Fruit fly (Drosophila melanogaster) whole organism, wandering third instar larva: ENCODE measurements around the gene ctrip.
A peak's percentile ranks its signal among the peaks of the same experiment; 100 is the strongest.

Experiments used
- Abd-B ChIP-seq: fragments of >200 bp; optimal IDR thresholded peaks from 2 replicates; lab custom pipeline; 2017; ENCODE audit warnings: missing biosample characterization, missing genetic modification characterization
- CG32264 ChIP-seq: fragments of 200-800 bp; sonication (Bioruptor generic); optimal IDR thresholded peaks from 2 replicates; lab custom pipeline; 2016; ENCODE audit warnings: missing biosample characterization, missing genetic modification characterization
- CG9705 ChIP-seq: fragments of 200-800 bp; sonication (Bioruptor generic); optimal IDR thresholded peaks from 2 replicates; lab custom pipeline; 2018; ENCODE audit warnings: missing biosample characterization, mild to moderate bottlenecking, missing genetic modification characterization
- CrebA ChIP-seq: fragments of 200-800 bp; sonication (Bioruptor generic); optimal IDR thresholded peaks from 2 replicates; lab custom pipeline; 2016; ENCODE audit warnings: missing biosample characterization, mild to moderate bottlenecking, missing genetic modification characterization, borderline replicate concordance
- Dfd ChIP-seq: fragments of >200 bp; optimal IDR thresholded peaks from 2 replicates; lab custom pipeline; 2017; ENCODE audit warnings: missing biosample characterization, missing genetic modification characterization
- Dif ChIP-seq: fragments of 200-275, 200-300 bp; sonication (Bioruptor generic); optimal IDR thresholded peaks from 2 replicates; lab custom pipeline; 2018; ENCODE audit warnings: missing biosample characterization, missing genetic modification characterization; ENCODE audit not compliant: partially characterized antibody
- GATAd ChIP-seq: sonication (Bioruptor generic); optimal IDR thresholded peaks from 2 replicates; lab custom pipeline; 2016; ENCODE audit warnings: missing biosample characterization, missing genetic modification characterization
- HLH106 ChIP-seq: fragments of 200-800 bp; optimal IDR thresholded peaks from 3 replicates; lab custom pipeline; 2019; ENCODE audit warnings: missing biosample characterization, mild to moderate bottlenecking, missing genetic modification characterization, moderate library complexity
- Hnf4 ChIP-seq: fragments of 200-800 bp; sonication (Bioruptor generic); optimal IDR thresholded peaks from 2 replicates; lab custom pipeline; 2016; ENCODE audit warnings: missing biosample characterization, mild to moderate bottlenecking, missing genetic modification characterization
- Hr78 ChIP-seq: fragments of >200 bp; optimal IDR thresholded peaks from 2 replicates; lab custom pipeline; 2017; ENCODE audit warnings: missing biosample characterization, missing genetic modification characterization
- Hr83 ChIP-seq: fragments of 200-300 bp; sonication (Bioruptor generic); optimal IDR thresholded peaks from 2 replicates; lab custom pipeline; 2016; ENCODE audit warnings: missing biosample characterization, mild to moderate bottlenecking, missing genetic modification characterization, moderate library complexity; ENCODE audit not compliant: poor library complexity, severe bottlenecking
- Jra ChIP-seq: sonication (Bioruptor generic); optimal IDR thresholded peaks from 2 replicates; lab custom pipeline; 2016; ENCODE audit warnings: missing biosample characterization, missing genetic modification characterization
- Mio ChIP-seq: sonication (Bioruptor generic); optimal IDR thresholded peaks from 2 replicates; lab custom pipeline; 2016; ENCODE audit warnings: missing biosample characterization, missing genetic modification characterization
- N ChIP-seq: fragments of >200 bp; optimal IDR thresholded peaks from 2 replicates; lab custom pipeline; 2018; ENCODE audit warnings: missing biosample characterization, missing external identifiers, missing genetic modification characterization
- OdsH ChIP-seq: fragments of 200-800 bp; sonication (Bioruptor generic); optimal IDR thresholded peaks from 2 replicates; lab custom pipeline; 2016; ENCODE audit warnings: missing biosample characterization, mild to moderate bottlenecking, missing genetic modification characterization
- Rel ChIP-seq, 2 experiments: fragments of 200-800 bp; sonication (Bioruptor generic) in 1 of 2; optimal IDR thresholded peaks; 2 replicates in 1 of 2; 3 replicates in 1 of 2; lab custom pipeline; 2016 to 2019; ENCODE audit warnings: mild to moderate bottlenecking in 2 of 2, missing biosample characterization in 2 of 2, missing genetic modification characterization in 2 of 2, moderate library complexity in 1 of 2
- Sp1 ChIP-seq: fragments of 200-800 bp; sonication (Bioruptor generic); optimal IDR thresholded peaks from 3 replicates; lab custom pipeline; 2019; ENCODE audit warnings: missing biosample characterization, mild to moderate bottlenecking, missing genetic modification characterization, moderate library complexity
- Vsx2 ChIP-seq: fragments of 200-300, 225-300 bp; sonication (Bioruptor generic); optimal IDR thresholded peaks from 2 replicates; lab custom pipeline; 2018; ENCODE audit warnings: missing biosample characterization, missing genetic modification characterization; ENCODE audit not compliant: partially characterized antibody
- br ChIP-seq: fragments of 200-800 bp; sonication (Bioruptor generic); optimal IDR thresholded peaks from 2 replicates; lab custom pipeline; 2016; ENCODE audit warnings: missing biosample characterization, missing genetic modification characterization
- dmrt93B ChIP-seq: fragments of 200-800 bp; sonication (Bioruptor generic); optimal IDR thresholded peaks from 2 replicates; lab custom pipeline; 2018; ENCODE audit warnings: missing biosample characterization, mild to moderate bottlenecking, missing genetic modification characterization
- dsf ChIP-seq: sonication (Bioruptor generic); optimal IDR thresholded peaks from 2 replicates; lab custom pipeline; 2016; ENCODE audit warnings: missing biosample characterization, missing genetic modification characterization, borderline replicate concordance
- ey ChIP-seq: fragments of 200-800 bp; sonication (Bioruptor generic); optimal IDR thresholded peaks from 2 replicates; lab custom pipeline; 2016; ENCODE audit warnings: missing biosample characterization, missing genetic modification characterization
- fru ChIP-seq: fragments of 200-800 bp; sonication (Bioruptor generic); optimal IDR thresholded peaks from 3 replicates; lab custom pipeline; 2016; ENCODE audit warnings: missing biosample characterization, mild to moderate bottlenecking, missing genetic modification characterization
- h ChIP-seq: fragments of 200-800 bp; sonication (Bioruptor generic); optimal IDR thresholded peaks from 3 replicates; lab custom pipeline; 2016; ENCODE audit warnings: missing biosample characterization, mild to moderate bottlenecking, missing genetic modification characterization
- jim ChIP-seq: fragments of 175-275, 200-325 bp; sonication (Bioruptor generic); optimal IDR thresholded peaks from 2 replicates; lab custom pipeline; 2016; ENCODE audit warnings: missing biosample characterization, mild to moderate bottlenecking, missing genetic modification characterization
- psq ChIP-seq: fragments of 200-800 bp; sonication (Bioruptor generic); optimal IDR thresholded peaks from 3 replicates; lab custom pipeline; 2017; ENCODE audit warnings: missing biosample characterization, mild to moderate bottlenecking, missing genetic modification characterization, moderate library complexity
- rgr ChIP-seq: fragments of 200-800 bp; sonication (Bioruptor generic); optimal IDR thresholded peaks from 3 replicates; lab custom pipeline; 2016; ENCODE audit warnings: missing biosample characterization, mild to moderate bottlenecking, missing genetic modification characterization
- sage ChIP-seq: fragments of 200-800 bp; sonication (Bioruptor generic); optimal IDR thresholded peaks from 2 replicates; lab custom pipeline; 2016; ENCODE audit warnings: missing biosample characterization, mild to moderate bottlenecking, missing genetic modification characterization
- sv ChIP-seq: fragments of 200-800 bp; sonication (Bioruptor generic); optimal IDR thresholded peaks from 3 replicates; lab custom pipeline; 2016; ENCODE audit warnings: missing biosample characterization, missing genetic modification characterization
- tai ChIP-seq: sonication (Bioruptor generic); optimal IDR thresholded peaks from 2 replicates; lab custom pipeline; 2016; ENCODE audit warnings: missing biosample characterization, missing genetic modification characterization
- woc ChIP-seq: sonication (Bioruptor generic); optimal IDR thresholded peaks from 2 replicates; lab custom pipeline; 2016; ENCODE audit warnings: missing biosample characterization, mild to moderate bottlenecking, missing genetic modification characterization

Gene ctrip

dm6 chr3R:4825188-4825587 lies 13.3 kb upstream of the ctrip start:
- TF ChIP-seq OdsH (GFP tag; lab: Kevin White, UChicago) (no peak), dsf (GFP tag; lab: Kevin White, UChicago) (no peak), sv (GFP tag; lab: Kevin White, UChicago) (no peak), HLH106 (tag; lab: Kevin White, UChicago) (no peak), h (GFP tag; lab: Kevin White, UChicago) (no peak), Abd-B (GFP tag; lab: Kevin White, UChicago) (no peak), br (GFP tag; lab: Kevin White, UChicago) (no peak), Hnf4 (GFP tag; lab: Kevin White, UChicago) (no peak), Sp1 (GFP tag; lab: Kevin White, UChicago) (no peak)

DNA sequence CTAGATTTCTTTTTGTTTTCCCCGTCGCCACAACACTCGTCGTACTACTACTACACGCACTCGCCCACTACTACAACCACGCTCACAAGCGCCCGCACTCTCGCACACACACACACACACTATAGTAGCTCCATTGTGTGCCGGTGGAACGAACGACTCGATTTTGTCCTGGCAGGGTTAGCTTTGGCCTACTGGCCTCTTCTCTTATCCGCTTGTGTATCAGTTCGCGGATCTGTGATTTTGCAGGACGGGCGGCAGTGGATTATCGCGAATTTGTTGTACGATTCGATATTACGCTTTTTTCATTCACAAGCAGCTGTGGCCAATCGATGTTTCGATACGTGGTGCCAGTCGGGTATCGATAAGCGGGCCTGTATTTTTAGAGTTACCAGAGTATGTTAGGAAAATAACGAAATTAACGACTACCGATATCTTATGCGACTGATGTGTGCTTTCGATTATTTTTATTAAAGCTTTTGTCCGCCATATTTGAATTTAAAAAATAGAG lies 9.3 kb upstream of the ctrip start, which contains the start of gene CG14657:
TSS of gene CG14657 (minus strand) at position 335 of the 508 bp plus-strand sequence.
- TF ChIP-seq Vsx2 (GFP tag; lab: Kevin White, UChicago) (no peak), sage (GFP tag; lab: Kevin White, UChicago) (no peak), jim (no peak), fru (GFP tag; lab: Kevin White, UChicago) (no peak), Sp1 (GFP tag; lab: Kevin White, UChicago) (no peak), N (peak; percentile 69), tai (GFP tag; lab: Kevin White, UChicago) (no peak), Dif (peak; percentile 15), sv (GFP tag; lab: Kevin White, UChicago) (no peak), CG32264 (GFP tag; lab: Kevin White, UChicago) (no peak), dsf (GFP tag; lab: Kevin White, UChicago) (no peak), woc (GFP tag; lab: Kevin White, UChicago) (no peak), Abd-B (GFP tag; lab: Kevin White, UChicago) (no peak), Jra (GFP tag; lab: Kevin White, UChicago) (no peak), psq (GFP tag; lab: Kevin White, UChicago) (peak; percentile 5)

DNA sequence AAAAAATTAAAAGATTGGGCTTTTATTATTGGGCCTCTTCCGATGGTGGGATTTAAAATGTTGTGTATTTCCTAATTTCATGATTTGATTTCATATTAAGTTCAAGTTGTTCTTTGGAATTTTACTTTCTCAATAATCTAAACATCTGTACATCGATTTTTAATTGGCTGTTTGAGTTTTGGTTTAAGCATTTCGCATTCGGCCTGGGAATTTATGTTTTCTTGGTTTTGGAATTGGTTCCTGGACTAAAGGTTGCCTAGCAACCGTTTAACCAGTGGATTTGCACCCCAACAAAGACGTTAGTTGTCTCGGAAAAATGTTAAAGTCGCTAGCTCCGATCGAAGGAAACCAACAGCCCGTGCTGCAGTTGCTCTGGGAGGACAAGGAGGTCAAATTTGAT lies 4.1 kb upstream of the ctrip start, which contains the start of gene BBS5:
TSS of gene BBS5 (plus strand) at position 301 of the 400 bp plus-strand sequence.
- TF ChIP-seq dmrt93B (GFP tag; lab: Kevin White, UChicago) (no peak), Mio (no peak), Dif (no peak), Dfd (no peak), OdsH (GFP tag; lab: Kevin White, UChicago) (no peak), fru (GFP tag; lab: Kevin White, UChicago) (no peak), CrebA (GFP tag; lab: Kevin White, UChicago) (no peak), Hnf4 (GFP tag; lab: Kevin White, UChicago) (no peak), GATAd (no peak)

dm6 chr3R:4814677-4815076 lies 2.8 kb upstream of the ctrip start:
- TF ChIP-seq tai (GFP tag; lab: Kevin White, UChicago), result no peak
- no peak for TF ChIP-seq Hnf4 (GFP tag; lab: Kevin White, UChicago)

dm6 chr3R:4813172-4813716 lies 1.3 kb upstream of the ctrip start:
- TF ChIP-seq tai (GFP tag; lab: Kevin White, UChicago) (peak; percentile 12), sv (GFP tag; lab: Kevin White, UChicago) (no peak), Hr78 (no peak), GATAd (no peak), ey (GFP tag; lab: Kevin White, UChicago) (no peak), Mio (no peak), br (GFP tag; lab: Kevin White, UChicago) (peak; percentile 28), Sp1 (GFP tag; lab: Kevin White, UChicago) (peak; percentile 37), N (no peak), Rel (GFP tag; optimal IDR thresholded peaks at IDR 0.05; lab: Kevin White, UChicago) (no peak), Rel (tag; optimal IDR thresholded peaks at IDR 0.05; lab: Kevin White, UChicago) (peak; percentile 48), HLH106 (tag; lab: Kevin White, UChicago) (no peak), OdsH (GFP tag; lab: Kevin White, UChicago) (peak; percentile 24), Hnf4 (GFP tag; lab: Kevin White, UChicago) (peak; percentile 51), h (GFP tag; lab: Kevin White, UChicago) (peak; percentile 25), Dif (no peak), dsf (GFP tag; lab: Kevin White, UChicago) (no peak), fru (GFP tag; lab: Kevin White, UChicago) (peak; percentile 28), rgr (GFP tag; lab: Kevin White, UChicago) (peak; percentile 41), psq (GFP tag; lab: Kevin White, UChicago) (peak; percentile 19), Hr83 (peak; percentile 72), CG32264 (GFP tag; lab: Kevin White, UChicago) (peak; percentile 37), CG9705 (GFP tag; lab: Kevin White, UChicago) (peak; percentile 16), woc (GFP tag; lab: Kevin White, UChicago) (peak; percentile 51)
